Worm (Caenorhabditis elegans) whole organism, young adult: ENCODE measurements around the gene prde-1.

Experiments used
- B0019.2 ChIP-seq: fragments of 200-800 bp; sonication (Bioruptor generic); conservative IDR thresholded peaks from 2 replicates; pipeline ENCODE4 v1.3.6; 2022; ENCODE audit warnings: missing genetic modification reagents, missing genetic modification characterization, missing compliant biosample characterization
- B0035.1 ChIP-seq: sonication (generic microtip); optimal IDR thresholded peaks from 2 replicates; lab custom pipeline; 2016; ENCODE audit warnings: missing genetic modification characterization, mild to moderate bottlenecking, missing compliant biosample characterization, missing genotype, missing genetic modification reagents
- B0336.3 ChIP-seq: fragments of 200-800 bp; sonication (Bioruptor generic); IDR thresholded peaks from 2 replicates; pipeline ENCODE4 v1.3.6; 2022; ENCODE audit warnings: missing genetic modification characterization, missing compliant biosample characterization
- D2030.7 ChIP-seq: fragments of 200-800 bp; sonication (Bioruptor generic); IDR thresholded peaks from 2 replicates; pipeline ENCODE4 v1.3.6; 2022; ENCODE audit warnings: missing genetic modification reagents, missing genetic modification characterization, missing compliant biosample characterization
- F33H1.4 ChIP-seq: fragments of 200-800 bp; sonication (Bioruptor generic); IDR thresholded peaks from 2 replicates; pipeline ENCODE4 v1.3.6; 2022; ENCODE audit warnings: missing genetic modification reagents, missing genetic modification characterization, missing compliant biosample characterization
- F37B4.10 ChIP-seq: fragments of 200-800 bp; sonication (Bioruptor generic); IDR thresholded peaks from 2 replicates; pipeline ENCODE4 v1.3.6; 2022; ENCODE audit warnings: missing genetic modification characterization, missing compliant biosample characterization
- F49E8.2 ChIP-seq: sonication (generic microtip); optimal IDR thresholded peaks from 3 replicates; lab custom pipeline; 2017; ENCODE audit warnings: missing genetic modification characterization, mild to moderate bottlenecking, missing compliant biosample characterization, antibody characterized with exemption, moderate library complexity; ENCODE audit not compliant: insufficient read depth
- F52B5.7 ChIP-seq: sonication (generic microtip); optimal IDR thresholded peaks from 2 replicates; lab custom pipeline; 2016; ENCODE audit warnings: mild to moderate bottlenecking, missing genetic modification characterization, missing compliant biosample characterization
- F57C9.4 ChIP-seq: sonication (generic microtip); optimal IDR thresholded peaks from 2 replicates; lab custom pipeline; 2017; ENCODE audit warnings: mild to moderate bottlenecking, missing genetic modification characterization, missing compliant biosample characterization
- K11D2.4 ChIP-seq: fragments of 200-800 bp; sonication (Bioruptor generic); IDR thresholded peaks from 2 replicates; pipeline ENCODE4 v1.3.6; 2022; ENCODE audit warnings: missing genetic modification reagents, missing genetic modification characterization, missing compliant biosample characterization
- cebp-2 ChIP-seq: fragments of 200-800 bp; sonication (Bioruptor generic); IDR thresholded peaks from 2 replicates; pipeline ENCODE4 v1.3.6; 2022; ENCODE audit warnings: missing genetic modification characterization, missing compliant biosample characterization
- ceh-27 ChIP-seq: fragments of 200-800 bp; sonication (Bioruptor generic); optimal IDR thresholded peaks from 2 replicates; lab custom pipeline; 2018; ENCODE audit warnings: mild to moderate bottlenecking, missing genetic modification characterization, moderate library complexity, missing compliant biosample characterization
- chd-7 ChIP-seq: sonication (generic microtip); optimal IDR thresholded peaks from 2 replicates; lab custom pipeline; 2016; ENCODE audit warnings: mild to moderate bottlenecking, missing genetic modification characterization, moderate library complexity, missing compliant biosample characterization
- dpl-1 ChIP-seq: fragments of 150-350 bp; optimal IDR thresholded peaks from 2 replicates; lab custom pipeline; 2014; ENCODE audit warnings: missing biosample characterization, missing genetic modification reagents, missing genetic modification characterization
- hsf-1 ChIP-seq: fragments of 200-800 bp; sonication (Bioruptor generic); IDR thresholded peaks from 2 replicates; pipeline ENCODE4 v1.3.6; 2022; ENCODE audit warnings: missing genetic modification reagents, missing genetic modification characterization, missing compliant biosample characterization
- lag-1 ChIP-seq: fragments of 200-800 bp; sonication (Bioruptor generic); IDR thresholded peaks from 2 replicates; pipeline ENCODE4 v1.3.6; 2022; ENCODE audit warnings: missing genetic modification reagents, missing genetic modification characterization, missing compliant biosample characterization
- lin-35 ChIP-seq, 3 experiments: fragments of 150-350 bp in 2 of 3; sonication (generic microtip) in 1 of 3; optimal IDR thresholded peaks; 2 replicates each; lab custom pipeline; 2014 to 2018; ENCODE audit warnings: missing biosample characterization in 3 of 3, missing genetic modification characterization in 3 of 3, missing genetic modification reagents in 3 of 3
- lin-54 ChIP-seq: fragments of 200-800 bp; sonication (Bioruptor generic); optimal IDR thresholded peaks from 2 replicates; lab custom pipeline; 2018; ENCODE audit warnings: mild to moderate bottlenecking, missing genetic modification characterization, missing compliant biosample characterization
- lir-1 ChIP-seq: fragments of 200-800 bp; sonication (Bioruptor generic); conservative IDR thresholded peaks from 2 replicates; pipeline ENCODE4 v1.3.6; 2022; ENCODE audit warnings: missing genetic modification reagents, missing genetic modification characterization, missing compliant biosample characterization
- lsl-1 ChIP-seq: fragments of 200-800 bp; sonication (Bioruptor generic); optimal IDR thresholded peaks from 2 replicates; lab custom pipeline; 2018; ENCODE audit warnings: mild to moderate bottlenecking, missing genetic modification characterization, moderate library complexity, missing compliant biosample characterization
- madf-6 ChIP-seq: fragments of 200-800 bp; sonication (Bioruptor generic); IDR thresholded peaks from 2 replicates; pipeline ENCODE4 v1.3.6; 2022; ENCODE audit warnings: missing genetic modification reagents, missing genetic modification characterization, missing compliant biosample characterization
- nhr-179 ChIP-seq: sonication (generic microtip); optimal IDR thresholded peaks from 2 replicates; lab custom pipeline; 2016; ENCODE audit warnings: mild to moderate bottlenecking, missing genetic modification characterization, missing compliant biosample characterization
- nhr-90 ChIP-seq: sonication (generic microtip); optimal IDR thresholded peaks from 2 replicates; lab custom pipeline; 2016; ENCODE audit warnings: missing genotype, mild to moderate bottlenecking, missing genetic modification characterization, missing compliant biosample characterization
- pbrm-1 ChIP-seq: fragments of 200-800 bp; sonication (Bioruptor generic); IDR thresholded peaks from 2 replicates; pipeline ENCODE4 v1.3.6; 2022; ENCODE audit warnings: missing genetic modification reagents, missing genetic modification characterization, missing compliant biosample characterization
- pha-4 ChIP-seq: fragments of 150-350 bp; sonication (generic microtip); optimal IDR thresholded peaks from 2 replicates; lab custom pipeline; 2014; ENCODE audit warnings: missing biosample characterization, missing genetic modification reagents, missing genetic modification characterization
- rcor-1 ChIP-seq: fragments of 200-800 bp; sonication (Bioruptor generic); IDR thresholded peaks from 2 replicates; pipeline ENCODE4 v1.3.6; 2022; ENCODE audit warnings: missing genetic modification reagents, missing genetic modification characterization, missing compliant biosample characterization
- repo-1 ChIP-seq: sonication (generic microtip); optimal IDR thresholded peaks from 2 replicates; lab custom pipeline; 2017; ENCODE audit warnings: mild to moderate bottlenecking, missing genetic modification characterization, missing compliant biosample characterization
- rpc-1 ChIP-seq, 2 experiments: fragments of 150-350 bp in 1 of 2; sonication (generic microtip) in 1 of 2; optimal IDR thresholded peaks; 2 replicates each; lab custom pipeline; 2014 to 2018; ENCODE audit warnings: missing biosample characterization in 1 of 2, missing genetic modification characterization in 1 of 2, missing genetic modification reagents in 1 of 2, missing genotype in 1 of 2
- snpc-3.4 ChIP-seq: sonication (generic microtip); optimal IDR thresholded peaks from 2 replicates; lab custom pipeline; 2017; ENCODE audit warnings: missing genetic modification characterization, mild to moderate bottlenecking, missing compliant biosample characterization, antibody characterized with exemption, moderate library complexity, missing genotype, missing genetic modification reagents
- tbp1 ChIP-seq: fragments of 200-800 bp; sonication (Bioruptor generic); optimal IDR thresholded peaks from 2 replicates; lab custom pipeline; 2018; ENCODE audit warnings: mild to moderate bottlenecking, missing genetic modification characterization, missing compliant biosample characterization
- unc-62 ChIP-seq: fragments of 150-350 bp; optimal IDR thresholded peaks from 2 replicates; lab custom pipeline; 2014; ENCODE audit warnings: missing biosample characterization, missing genetic modification reagents, missing genetic modification characterization
- xnd-1 ChIP-seq: sonication (generic microtip); optimal IDR thresholded peaks from 2 replicates; lab custom pipeline; 2016; ENCODE audit warnings: missing genotype, missing genetic modification reagents, missing genetic modification characterization, missing compliant biosample characterization
- zim-3 ChIP-seq: sonication (generic microtip); optimal IDR thresholded peaks from 2 replicates; lab custom pipeline; 2017; ENCODE audit warnings: mild to moderate bottlenecking, missing genetic modification characterization, moderate library complexity, missing compliant biosample characterization
- ztf-18 ChIP-seq: sonication (generic microtip); optimal IDR thresholded peaks from 2 replicates; lab custom pipeline; 2016; ENCODE audit warnings: missing genotype, mild to moderate bottlenecking, missing genetic modification characterization, missing compliant biosample characterization
- ztf-26 ChIP-seq: sonication (generic microtip); optimal IDR thresholded peaks from 2 replicates; lab custom pipeline; 2017; ENCODE audit warnings: missing genetic modification characterization, missing compliant biosample characterization
- ztf-28 ChIP-seq: fragments of 200-800 bp; sonication (Bioruptor generic); IDR thresholded peaks from 2 replicates; pipeline ENCODE4 v1.3.6; 2022; ENCODE audit warnings: missing genetic modification reagents, missing genetic modification characterization, missing compliant biosample characterization

prde-1 gene

ce11 chrV:15537923-15538322 lies at the start of gene prde-1:
Gene prde-1 (plus strand): TSS chrV:15538244.
- TF ChIP-seq repo-1 (tag; lab: Kevin White, UChicago), result no peak
- no peak for TF ChIP-seq nhr-90 (tag; lab: Kevin White, UChicago)
- TF ChIP-seq xnd-1 (tag; lab: Kevin White, UChicago), result peak; percentile 43
- peak; percentile 66 for TF ChIP-seq madf-6 (GFP tag; lab: Robert Waterston, UW)
- TF ChIP-seq ztf-28 (GFP tag; lab: Robert Waterston, UW), result no peak
- TF ChIP-seq pbrm-1, result 0 out of 2 replicates have a peak, but pooled peaks have one; percentile 13
- TF ChIP-seq B0035.1 (tag; lab: Kevin White, UChicago), result no peak
- TF ChIP-seq D2030.7 (GFP tag; lab: Robert Waterston, UW), result peak; percentile 50
- TF ChIP-seq rcor-1 (GFP tag; lab: Robert Waterston, UW), result 0 out of 2 replicates have a peak, but pooled peaks have one; percentile 36
- TF ChIP-seq cebp-2 (GFP tag; lab: Robert Waterston, UW), result no peak
- no peak for TF ChIP-seq pha-4 (tag; lab: Kevin White, UChicago)
- TF ChIP-seq unc-62 (GFP tag; lab: Kevin White, UChicago), result no peak
- no peak for TF ChIP-seq K11D2.4 (GFP tag; lab: Robert Waterston, UW)
- TF ChIP-seq hsf-1 (GFP tag; lab: Robert Waterston, UW), result peak; percentile 41; the same call in 1 of the 2 replicates
- TF ChIP-seq lin-54, result peak; percentile 49
- TF ChIP-seq tbp1, result peak; percentile 28
- peak; percentile 48 for TF ChIP-seq F33H1.4 (GFP tag; lab: Robert Waterston, UW)
- TF ChIP-seq lsl-1 (GFP tag; lab: Kevin White, UChicago), result peak; percentile 61
- peak; percentile 93 for TF ChIP-seq ztf-18

ce11 chrV:15492518-15492917 lies 45.5 kb upstream of the prde-1 start, which contains the start of gene str-264:
Gene str-264 (minus strand): TSS chrV:15492618.
- TF ChIP-seq pbrm-1, result no peak

ce11 chrV:15493680-15494079 lies 44.4 kb upstream of the prde-1 start, which contains the start of gene srh-218:
Gene srh-218 (plus strand): TSS chrV:15493980.
- TF ChIP-seq zim-3 (tag; lab: Kevin White, UChicago), result no peak
- no peak for TF ChIP-seq F49E8.2 (tag; lab: Kevin White, UChicago)
- TF ChIP-seq lin-35 (GFP tag; optimal IDR thresholded peaks at IDR 0.05; lab: Kevin White, UChicago), result no peak

- no peak for TF ChIP-seq dpl-1
- TF ChIP-seq snpc-3.4 (tag; lab: Kevin White, UChicago), result no peak
- no peak for TF ChIP-seq F37B4.10 (GFP tag; lab: Robert Waterston, UW)
- no peak for TF ChIP-seq lir-1 (GFP tag; lab: Robert Waterston, UW)
- TF ChIP-seq rcor-1 (GFP tag; lab: Robert Waterston, UW), result no peak
- TF ChIP-seq nhr-179 (tag; lab: Kevin White, UChicago), result no peak
- no peak for TF ChIP-seq chd-7
- no peak for TF ChIP-seq ztf-26 (tag; lab: Kevin White, UChicago)
- TF ChIP-seq rpc-1 (optimal IDR thresholded peaks at IDR 0.05; lab: Kevin White, UChicago), result no peak
- TF ChIP-seq rpc-1 (tag; optimal IDR thresholded peaks at IDR 0.05; lab: Kevin White, UChicago), result no peak
- no peak for TF ChIP-seq F57C9.4 (tag; lab: Kevin White, UChicago)
- TF ChIP-seq ceh-27 (GFP tag; lab: Kevin White, UChicago), result no peak
- TF ChIP-seq madf-6 (GFP tag; lab: Robert Waterston, UW), result no peak
- no peak for TF ChIP-seq B0336.3 (GFP tag; lab: Robert Waterston, UW)
- no peak for TF ChIP-seq B0019.2
- no peak for TF ChIP-seq F52B5.7
- TF ChIP-seq lag-1 (GFP tag; lab: Robert Waterston, UW), result no peak
Measured at ce11 chrV:15495169-15495568, 42.9 kb upstream of the prde-1 start, which contains the start of gene srh-219. Gene srh-219 (plus strand): TSS chrV:15495469.
